Fruit fly (Drosophila melanogaster) whole organism, embryonic: ENCODE measurements around the gene Hinfp.
A peak's percentile ranks its signal among the peaks of the same experiment; 100 is the strongest.

Experiments
- Atf-2 ChIP-seq: fragments of 200-800 bp; sonication (Bioruptor generic); optimal IDR thresholded peaks from 2 replicates; lab custom pipeline; 2016; ENCODE audit warnings: missing biosample characterization, missing genetic modification characterization
- CG12391 ChIP-seq: fragments of 200-800 bp; sonication (Bioruptor generic); optimal IDR thresholded peaks from 3 replicates; lab custom pipeline; 2018; ENCODE audit warnings: missing biosample characterization, mild to moderate bottlenecking, missing genetic modification characterization, moderate library complexity
- CG12659 ChIP-seq: fragments of 200-800 bp; sonication (Bioruptor generic); optimal IDR thresholded peaks from 3 replicates; lab custom pipeline; 2017; ENCODE audit warnings: mild to moderate bottlenecking, missing biosample characterization, missing genetic modification reagents, missing genetic modification characterization
- CG12942 ChIP-seq: fragments of 200-800 bp; sonication (Bioruptor generic); optimal IDR thresholded peaks from 3 replicates; lab custom pipeline; 2016; ENCODE audit warnings: missing biosample characterization, missing genetic modification characterization
- CG14710 ChIP-seq: fragments of 200-800 bp; sonication (Bioruptor generic); optimal IDR thresholded peaks from 3 replicates; lab custom pipeline; 2019; ENCODE audit warnings: missing biosample characterization, mild to moderate bottlenecking, missing genetic modification characterization, moderate library complexity
- CG15514 ChIP-seq: fragments of 200-800 bp; sonication (Bioruptor generic); optimal IDR thresholded peaks from 3 replicates; lab custom pipeline; 2017; ENCODE audit warnings: missing biosample characterization, missing genetic modification characterization, mild to moderate bottlenecking, moderate library complexity, missing genetic modification reagents
- CG17186 ChIP-seq: fragments of 200-800 bp; sonication (Bioruptor generic); optimal IDR thresholded peaks from 3 replicates; lab custom pipeline; 2017; ENCODE audit warnings: missing biosample characterization, missing genetic modification reagents, missing genetic modification characterization
- CG30020 ChIP-seq: fragments of 200-800 bp; optimal IDR thresholded peaks from 2 replicates; lab custom pipeline; 2019; ENCODE audit warnings: missing biosample characterization, mild to moderate bottlenecking, missing genetic modification characterization, moderate library complexity
- CG31224 ChIP-seq: fragments of 200-800 bp; sonication (Bioruptor generic); IDR thresholded peaks from 2 replicates; pipeline ENCODE4 v1.3.6; 2022; ENCODE audit warnings: missing biosample characterization, missing genetic modification characterization
- CG32532 ChIP-seq: fragments of 200-800 bp; sonication (Bioruptor generic); IDR thresholded peaks from 2 replicates; pipeline ENCODE4 v1.3.6; 2022; ENCODE audit warnings: missing biosample characterization, missing genetic modification characterization
- CG3995 ChIP-seq: fragments of 200-800 bp; sonication (Bioruptor generic); optimal IDR thresholded peaks from 3 replicates; lab custom pipeline; 2016; ENCODE audit warnings: missing biosample characterization, missing genetic modification characterization
- CG4360 ChIP-seq: fragments of 200-800 bp; sonication (Bioruptor generic); IDR thresholded peaks from 2 replicates; pipeline ENCODE4 v1.3.6; 2022; ENCODE audit warnings: missing biosample characterization, missing genetic modification characterization
- CG4617 ChIP-seq: fragments of 200-800 bp; sonication (Bioruptor generic); optimal IDR thresholded peaks from 3 replicates; lab custom pipeline; 2016; ENCODE audit warnings: missing biosample characterization, missing genetic modification characterization, borderline replicate concordance
- CG6791 ChIP-seq: fragments of 200-800 bp; sonication (Bioruptor generic); IDR thresholded peaks from 3 replicates; pipeline ENCODE4 v1.3.6; 2022; ENCODE audit warnings: missing biosample characterization, missing genetic modification characterization; ENCODE audit not compliant: partially characterized antibody
- CG6854 ChIP-seq: fragments of 200-800 bp; sonication (Bioruptor generic); optimal IDR thresholded peaks from 3 replicates; lab custom pipeline; 2017; ENCODE audit warnings: missing biosample characterization, mild to moderate bottlenecking, missing genetic modification characterization
- CG7839 ChIP-seq: fragments of 200-800 bp; sonication (Bioruptor generic); optimal IDR thresholded peaks from 3 replicates; lab custom pipeline; 2018; ENCODE audit warnings: missing biosample characterization, mild to moderate bottlenecking, missing genetic modification characterization, moderate library complexity
- Dll ChIP-seq: fragments of 200-800 bp; sonication (Bioruptor generic); IDR thresholded peaks from 4 replicates; pipeline ENCODE4 v1.3.6; 2022; ENCODE audit warnings: missing biosample characterization, missing genetic modification characterization; ENCODE audit not compliant: partially characterized antibody
- E2f2 ChIP-seq: fragments of 200-800 bp; sonication (Bioruptor generic); IDR thresholded peaks from 2 replicates; pipeline ENCODE4 v1.3.6; 2022; ENCODE audit warnings: missing biosample characterization, missing genetic modification characterization
- Max ChIP-seq: fragments of 200-800 bp; sonication (Bioruptor generic); optimal IDR thresholded peaks from 2 replicates; lab custom pipeline; 2016; ENCODE audit warnings: missing biosample characterization, mild to moderate bottlenecking, missing genetic modification characterization
- Meics ChIP-seq: fragments of 200-800 bp; sonication (Bioruptor generic); optimal IDR thresholded peaks from 2 replicates; lab custom pipeline; 2017; ENCODE audit warnings: missing biosample characterization, mild to moderate bottlenecking, missing genetic modification characterization
- NC2α ChIP-seq: fragments of 200-800 bp; sonication (Bioruptor generic); optimal IDR thresholded peaks from 2 replicates; lab custom pipeline; 2016; ENCODE audit warnings: missing biosample characterization, missing genetic modification characterization
- Neu2 ChIP-seq: fragments of 200-800 bp; sonication (Bioruptor generic); optimal IDR thresholded peaks from 3 replicates; lab custom pipeline; 2016; ENCODE audit warnings: missing biosample characterization, missing genetic modification characterization, borderline replicate concordance
- Nf-YC ChIP-seq: fragments of 200-800 bp; optimal IDR thresholded peaks from 3 replicates; lab custom pipeline; 2019; ENCODE audit warnings: missing biosample characterization, mild to moderate bottlenecking, missing genetic modification characterization, moderate library complexity
- Optix ChIP-seq: fragments of 200-800 bp; sonication (Bioruptor generic); IDR thresholded peaks from 3 replicates; pipeline ENCODE4 v1.3.6; 2022; ENCODE audit warnings: missing biosample characterization, missing genetic modification characterization
- Poxn ChIP-seq: fragments of 200-800 bp; sonication (Bioruptor generic); IDR thresholded peaks from 2 replicates; pipeline ENCODE4 v1.3.6; 2022; ENCODE audit warnings: missing biosample characterization, missing genetic modification characterization
- Sin3A ChIP-seq: fragments of >200 bp; optimal IDR thresholded peaks from 2 replicates; lab custom pipeline; 2018
- Sox100B ChIP-seq: fragments of 200-800 bp; sonication (Bioruptor generic); optimal IDR thresholded peaks from 3 replicates; lab custom pipeline; 2018; ENCODE audit warnings: missing biosample characterization, mild to moderate bottlenecking, missing genetic modification characterization
- Usf ChIP-seq: fragments of 200-800 bp; sonication (Bioruptor generic); optimal IDR thresholded peaks from 2 replicates; lab custom pipeline; 2017; ENCODE audit warnings: missing genotype, missing biosample characterization, missing genetic modification characterization
- Xrp1 ChIP-seq: fragments of 200-800 bp; sonication (Bioruptor generic); IDR thresholded peaks from 2 replicates; pipeline ENCODE4 v1.3.6; 2022; ENCODE audit warnings: missing biosample characterization, missing genetic modification characterization
- amos ChIP-seq: fragments of 200-800 bp; sonication (Bioruptor generic); IDR thresholded peaks from 2 replicates; pipeline ENCODE4 v1.3.6; 2022; ENCODE audit warnings: missing biosample characterization, missing genetic modification characterization; ENCODE audit not compliant: partially characterized antibody
- ato ChIP-seq: fragments of 200-800 bp; sonication (Bioruptor generic); IDR thresholded peaks from 2 replicates; pipeline ENCODE4 v1.3.6; 2022; ENCODE audit warnings: missing biosample characterization, missing genetic modification characterization; ENCODE audit not compliant: partially characterized antibody
- bab2 ChIP-seq: fragments of 200-800 bp; sonication (Bioruptor generic); optimal IDR thresholded peaks from 2 replicates; lab custom pipeline; 2016; ENCODE audit warnings: missing biosample characterization, missing genetic modification characterization
- crc ChIP-seq: fragments of 200-800 bp; sonication (Bioruptor generic); optimal IDR thresholded peaks from 2 replicates; lab custom pipeline; 2016; ENCODE audit warnings: missing biosample characterization, missing genetic modification characterization
- crol ChIP-seq: fragments of 200-800 bp; sonication (Bioruptor generic); IDR thresholded peaks from 2 replicates; pipeline ENCODE4 v1.3.6; 2022; ENCODE audit warnings: missing biosample characterization, missing genetic modification characterization
- emc ChIP-seq: fragments of 200-800 bp; sonication (Bioruptor generic); optimal IDR thresholded peaks from 2 replicates; lab custom pipeline; 2016; ENCODE audit warnings: missing biosample characterization, missing genetic modification characterization
- grau ChIP-seq: fragments of 200-800 bp; optimal IDR thresholded peaks from 3 replicates; lab custom pipeline; 2019; ENCODE audit warnings: missing biosample characterization, mild to moderate bottlenecking, missing genetic modification characterization, moderate library complexity
- gsb-n ChIP-seq: fragments of 200-800 bp; sonication (Bioruptor generic); optimal IDR thresholded peaks from 3 replicates; lab custom pipeline; 2018; ENCODE audit warnings: missing biosample characterization, mild to moderate bottlenecking, missing genetic modification characterization
- inv ChIP-seq: fragments of 200-800 bp; sonication (Bioruptor generic); IDR thresholded peaks from 2 replicates; pipeline ENCODE4 v1.3.6; 2022; ENCODE audit warnings: missing biosample characterization, missing genetic modification characterization; ENCODE audit not compliant: partially characterized antibody
- lbe ChIP-seq: fragments of 200-800 bp; sonication (Bioruptor generic); optimal IDR thresholded peaks from 2 replicates; lab custom pipeline; 2016; ENCODE audit warnings: missing biosample characterization, mild to moderate bottlenecking, missing genetic modification characterization
- lilli ChIP-seq: fragments of 200-800 bp; sonication (Bioruptor generic); optimal IDR thresholded peaks from 3 replicates; lab custom pipeline; 2016; ENCODE audit warnings: missing biosample characterization, missing genetic modification characterization
- lmd ChIP-seq: fragments of 200-800 bp; sonication (Bioruptor generic); IDR thresholded peaks from 2 replicates; pipeline ENCODE4 v1.3.6; 2022; ENCODE audit warnings: missing biosample characterization, missing genetic modification characterization
- nerfin-1 ChIP-seq: fragments of 200-800 bp; sonication (Bioruptor generic); optimal IDR thresholded peaks from 3 replicates; lab custom pipeline; 2019; ENCODE audit warnings: missing biosample characterization, mild to moderate bottlenecking, missing genetic modification characterization, moderate library complexity
- nom ChIP-seq: fragments of 200-800 bp; sonication (Bioruptor generic); optimal IDR thresholded peaks from 2 replicates; lab custom pipeline; 2017; ENCODE audit warnings: missing biosample characterization, missing genetic modification characterization, mild to moderate bottlenecking, moderate library complexity, missing genetic modification reagents
- ro ChIP-seq: fragments of 200-800 bp; sonication (Bioruptor generic); IDR thresholded peaks from 2 replicates; pipeline ENCODE4 v1.3.6; 2022; ENCODE audit warnings: missing biosample characterization, missing genetic modification characterization
- row ChIP-seq: fragments of 200-800 bp; sonication (Bioruptor generic); IDR thresholded peaks from 3 replicates; pipeline ENCODE4 v1.3.6; 2022; ENCODE audit warnings: missing biosample characterization, missing genetic modification characterization
- stwl ChIP-seq: fragments of 200-800 bp; sonication (Bioruptor generic); optimal IDR thresholded peaks from 3 replicates; lab custom pipeline; 2018; ENCODE audit warnings: missing biosample characterization, mild to moderate bottlenecking, missing genetic modification characterization, moderate library complexity
- tap ChIP-seq: fragments of 200-800 bp; optimal IDR thresholded peaks from 3 replicates; lab custom pipeline; 2019; ENCODE audit warnings: missing biosample characterization, mild to moderate bottlenecking, missing genetic modification characterization, moderate library complexity
- tna ChIP-seq: fragments of 200-800 bp; sonication (Bioruptor generic); IDR thresholded peaks from 2 replicates; pipeline ENCODE4 v1.3.6; 2022; ENCODE audit warnings: missing biosample characterization, missing genetic modification characterization; ENCODE audit not compliant: partially characterized antibody
- unc-4 ChIP-seq: fragments of 200-800 bp; sonication (Bioruptor generic); IDR thresholded peaks from 2 replicates; pipeline ENCODE4 v1.3.6; 2022; ENCODE audit warnings: missing biosample characterization, missing genetic modification characterization; ENCODE audit not compliant: partially characterized antibody
- wdn ChIP-seq: fragments of 200-800 bp; sonication (Bioruptor generic); IDR thresholded peaks from 2 replicates; pipeline ENCODE4 v1.3.6; 2022; ENCODE audit warnings: missing biosample characterization, missing genetic modification characterization

Hinfp gene

DNA sequence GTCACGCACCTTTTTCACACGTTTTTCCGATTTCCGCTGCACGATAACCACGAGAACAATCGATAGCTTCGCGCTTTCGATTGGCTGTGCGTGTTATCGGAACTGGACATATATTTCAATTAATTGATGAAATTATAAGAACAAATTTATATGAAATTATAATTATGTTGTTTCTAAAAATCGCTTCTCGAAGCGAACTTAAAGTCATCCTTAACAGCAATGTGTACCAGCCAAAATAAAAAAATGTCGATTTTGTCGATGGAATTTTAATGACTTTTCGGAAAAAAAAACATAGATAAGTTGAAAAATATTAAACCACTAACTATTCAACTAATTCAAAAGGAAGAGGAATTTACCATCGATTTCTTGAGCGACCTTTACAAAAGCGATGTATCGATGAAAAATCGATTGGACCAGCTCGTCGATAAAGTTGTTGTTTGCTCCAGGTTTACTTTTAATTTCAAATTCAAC, at the start of gene Hinfp, which contains the start of gene CG13364 (continued):
- TF ChIP-seq nom (GFP tag; lab: Kevin White, UChicago) (peak; percentile 31), CG7839 (peak; percentile 0), CG6791 (peak; percentile 86), Max (GFP tag; lab: Kevin White, UChicago) (peak; percentile 44), stwl (tag; lab: Kevin White, UChicago) (peak; percentile 54), Sox100B (GFP tag; lab: Kevin White, UChicago) (peak; percentile 5), CG30020 (tag; lab: Kevin White, UChicago) (peak; percentile 17), crc (GFP tag; lab: Kevin White, UChicago) (no peak), inv (GFP tag; lab: Robert Waterston, UW) (peak; percentile 61), Dll (GFP tag; lab: Robert Waterston, UW) (peak; percentile 84), CG4360 (GFP tag; lab: Robert Waterston, UW) (peak; percentile 13; the same call in 1 of the 2 replicates), Neu2 (no peak), gsb-n (tag; lab: Kevin White, UChicago) (no peak), unc-4 (peak; percentile 78), Meics (GFP tag; lab: Kevin White, UChicago) (peak; percentile 25), Optix (GFP tag; lab: Robert Waterston, UW) (no peak), Sin3A (lab: Kevin White, UChicago) (peak; percentile 33), lilli (peak; percentile 4), amos (GFP tag; lab: Robert Waterston, UW) (peak; percentile 67), crol (GFP tag; lab: Robert Waterston, UW) (no peak), E2f2 (peak; percentile 11; the same call in 1 of the 2 replicates), Atf-2 (GFP tag; lab: Kevin White, UChicago) (no peak), emc (no peak), lbe (GFP tag; lab: Kevin White, UChicago) (peak; percentile 19), CG14710 (tag; lab: Kevin White, UChicago) (peak; percentile 50), lmd (GFP tag; lab: Robert Waterston, UW) (no peak), CG31224 (no peak), Xrp1 (GFP tag; lab: Robert Waterston, UW) (no peak), CG17186 (peak; percentile 19), wdn (GFP tag; lab: Robert Waterston, UW) (no peak), CG32532 (GFP tag; lab: Robert Waterston, UW) (no peak), grau (peak; percentile 3), ro (GFP tag; lab: Robert Waterston, UW) (no peak), Nf-YC (peak; percentile 23), tap (tag; lab: Kevin White, UChicago) (no peak), CG12659 (peak; percentile 39), CG15514 (peak; percentile 83), row (GFP tag; lab: Robert Waterston, UW) (peak; percentile 23; the same call in 1 of the 3 replicates), NC2α (GFP tag; lab: Kevin White, UChicago) (no peak), tna (GFP tag; lab: Robert Waterston, UW) (peak; percentile 88), nerfin-1 (tag; lab: Kevin White, UChicago) (peak; percentile 10), CG4617 (no peak), CG6854 (GFP tag; lab: Kevin White, UChicago) (no peak), Usf (GFP tag; lab: Kevin White, UChicago) (no peak), ato (GFP tag; lab: Robert Waterston, UW) (peak; percentile 54), CG3995 (GFP tag; lab: Kevin White, UChicago) (peak; percentile 6), Poxn (GFP tag; lab: Robert Waterston, UW) (no peak), CG12942 (GFP tag; lab: Kevin White, UChicago) (no peak), bab2 (no peak), CG12391 (tag; lab: Kevin White, UChicago) (peak; percentile 39)
